Fruit fly (Drosophila melanogaster): ENCODE results near the gene TMEM216.

Gene TMEM216

dm6 chr3R:8715851-8716550 is at the start of gene TMEM216:
Gene TMEM216, plus strand, starts transcription at chr3R:8716243.
- no peak for TF ChIP-seq Myc (optimal IDR thresholded peaks at IDR 0.05)
- TF ChIP-seq insv (optimal IDR thresholded peaks at IDR 0.05) = no peak
- TF ChIP-seq h (optimal IDR thresholded peaks at IDR 0.05) = no peak
- TF ChIP-seq psq (optimal IDR thresholded peaks at IDR 0.05) = no peak
- TF ChIP-seq Sin3A (optimal IDR thresholded peaks at IDR 0.05) = no peak
- no peak for TF ChIP-seq ttk (optimal IDR thresholded peaks at IDR 0.05)

- TF ChIP-seq Sin3A (optimal IDR thresholded peaks at IDR 0.05) (no peak), ttk (optimal IDR thresholded peaks at IDR 0.05) (no peak), insv (optimal IDR thresholded peaks at IDR 0.05) (no peak), Myc (optimal IDR thresholded peaks at IDR 0.05) (no peak), psq (optimal IDR thresholded peaks at IDR 0.05) (no peak), h (optimal IDR thresholded peaks at IDR 0.05) (no peak)
Measured at dm6 chr3R:8667568-8667967, 48.5 kb upstream of the TMEM216 start, which contains the start of gene CG8036. Gene CG8036, plus strand, starts transcription at chr3R:8667868.

- no peak for TF ChIP-seq Sin3A (optimal IDR thresholded peaks at IDR 0.05)
- TF ChIP-seq ttk (optimal IDR thresholded peaks at IDR 0.05) = no peak
- TF ChIP-seq insv (optimal IDR thresholded peaks at IDR 0.05) = no peak
- TF ChIP-seq psq (optimal IDR thresholded peaks at IDR 0.05) = no peak
- no peak for TF ChIP-seq Myc (optimal IDR thresholded peaks at IDR 0.05)
Measured at dm6 chr3R:8668024-8668856, 47.8 kb upstream of the TMEM216 start.

- no peak for TF ChIP-seq Myc (optimal IDR thresholded peaks at IDR 0.05)
- TF ChIP-seq ttk (optimal IDR thresholded peaks at IDR 0.05) = no peak
- TF ChIP-seq insv (optimal IDR thresholded peaks at IDR 0.05) = no peak
- no peak for TF ChIP-seq h (optimal IDR thresholded peaks at IDR 0.05)
- no peak for TF ChIP-seq psq (optimal IDR thresholded peaks at IDR 0.05)
Measured at dm6 chr3R:8669029-8669707, 46.9 kb upstream of the TMEM216 start.

dm6 chr3R:8669900-8670528 is 46.0 kb upstream of the TMEM216 start:
- TF ChIP-seq Myc (optimal IDR thresholded peaks at IDR 0.05) (no peak), Sin3A (optimal IDR thresholded peaks at IDR 0.05) (no peak), insv (optimal IDR thresholded peaks at IDR 0.05) (no peak), h (optimal IDR thresholded peaks at IDR 0.05) (no peak), ttk (optimal IDR thresholded peaks at IDR 0.05) (no peak), psq (optimal IDR thresholded peaks at IDR 0.05) (no peak)

- TF ChIP-seq insv (optimal IDR thresholded peaks at IDR 0.05) = no peak
- TF ChIP-seq ttk (optimal IDR thresholded peaks at IDR 0.05) = no peak
- TF ChIP-seq Myc (optimal IDR thresholded peaks at IDR 0.05) = no peak
- TF ChIP-seq Sin3A (optimal IDR thresholded peaks at IDR 0.05) = no peak
- no peak for TF ChIP-seq h (optimal IDR thresholded peaks at IDR 0.05)
- no peak for TF ChIP-seq psq (optimal IDR thresholded peaks at IDR 0.05)
Measured at dm6 chr3R:8670529-8671491, 45.2 kb upstream of the TMEM216 start, which contains the start of gene p. Gene p, minus strand, starts transcription at chr3R:8670684.

- no peak for TF ChIP-seq Myc (optimal IDR thresholded peaks at IDR 0.05)
- TF ChIP-seq psq (optimal IDR thresholded peaks at IDR 0.05) = no peak
- TF ChIP-seq insv (optimal IDR thresholded peaks at IDR 0.05) = no peak
- TF ChIP-seq h (optimal IDR thresholded peaks at IDR 0.05) = no peak
- TF ChIP-seq Sin3A (optimal IDR thresholded peaks at IDR 0.05) = no peak
- no peak for TF ChIP-seq ttk (optimal IDR thresholded peaks at IDR 0.05)
Measured at dm6 chr3R:8673803-8674234, 42.2 kb upstream of the TMEM216 start, which contains the start of gene mRpL19. Gene mRpL19, plus strand, starts transcription at chr3R:8674109.

- TF ChIP-seq Myc (optimal IDR thresholded peaks at IDR 0.05) (no peak), psq (optimal IDR thresholded peaks at IDR 0.05) (no peak), Sin3A (optimal IDR thresholded peaks at IDR 0.05) (no peak), h (optimal IDR thresholded peaks at IDR 0.05) (no peak), ttk (optimal IDR thresholded peaks at IDR 0.05) (no peak), insv (optimal IDR thresholded peaks at IDR 0.05) (no peak)
Measured at dm6 chr3R:8676560-8677000, 39.5 kb upstream of the TMEM216 start, which contains the start of the genes Unc50, CG11755 and CG8043. Gene Unc50, minus strand, starts transcription at chr3R:8676613. Gene CG11755, plus strand, starts transcription at chr3R:8676915. Gene CG8043, plus strand, starts transcription at chr3R:8676915.

- no peak for TF ChIP-seq h (optimal IDR thresholded peaks at IDR 0.05)
- no peak for TF ChIP-seq ttk (optimal IDR thresholded peaks at IDR 0.05)
- TF ChIP-seq insv (optimal IDR thresholded peaks at IDR 0.05) = no peak
- no peak for TF ChIP-seq psq (optimal IDR thresholded peaks at IDR 0.05)
- TF ChIP-seq Myc (optimal IDR thresholded peaks at IDR 0.05) = no peak
- TF ChIP-seq Sin3A (optimal IDR thresholded peaks at IDR 0.05) = no peak
Measured at dm6 chr3R:8679934-8680333, 36.1 kb upstream of the TMEM216 start, which contains the start of gene CG33325. Gene CG33325, minus strand, starts transcription at chr3R:8680034.

- TF ChIP-seq psq (optimal IDR thresholded peaks at IDR 0.05) (no peak), Myc (optimal IDR thresholded peaks at IDR 0.05) (no peak), Sin3A (optimal IDR thresholded peaks at IDR 0.05) (no peak), h (optimal IDR thresholded peaks at IDR 0.05) (no peak), insv (optimal IDR thresholded peaks at IDR 0.05) (no peak), ttk (optimal IDR thresholded peaks at IDR 0.05) (no peak)
Measured at dm6 chr3R:8680611-8681010, 35.4 kb upstream of the TMEM216 start.

Data from Kc167 (cell line).